Worm (Caenorhabditis elegans) whole organism, late embryonic: Measurements from ENCODE around the gene elo-2.

Experiments
- C08G9.2 ChIP-seq: sonication (generic microtip); optimal IDR thresholded peaks from 2 replicates; lab custom pipeline; 2016; ENCODE audit warnings: mild to moderate bottlenecking, missing genetic modification characterization, moderate library complexity, missing compliant biosample characterization
- F13H6.1 ChIP-seq: sonication (generic microtip); optimal IDR thresholded peaks from 2 replicates; lab custom pipeline; 2016; ENCODE audit warnings: missing genetic modification characterization, missing compliant biosample characterization
- K02D7.2 ChIP-seq: sonication (generic microtip); optimal IDR thresholded peaks from 2 replicates; lab custom pipeline; 2017; ENCODE audit warnings: mild to moderate bottlenecking, missing genetic modification characterization, missing compliant biosample characterization
- K09A11.1 ChIP-seq: sonication (generic microtip); optimal IDR thresholded peaks from 2 replicates; lab custom pipeline; 2017; ENCODE audit warnings: antibody characterized with exemption, mild to moderate bottlenecking, missing genetic modification characterization, missing compliant biosample characterization; ENCODE audit not compliant: insufficient read depth
- ahr-1 ChIP-seq: sonication (generic microtip); optimal IDR thresholded peaks from 2 replicates; lab custom pipeline; 2016; ENCODE audit warnings: missing genetic modification characterization, missing compliant biosample characterization
- ama-1 ChIP-seq: fragments of 150-350 bp; optimal IDR thresholded peaks from 2 replicates; lab custom pipeline; 2014
- ceh-14 ChIP-seq: sonication (generic microtip); optimal IDR thresholded peaks from 2 replicates; lab custom pipeline; 2016; ENCODE audit warnings: missing genotype, missing genetic modification characterization, missing compliant biosample characterization
- ceh-18 ChIP-seq: sonication (generic microtip); optimal IDR thresholded peaks from 2 replicates; lab custom pipeline; 2016; ENCODE audit warnings: missing genetic modification characterization, missing compliant biosample characterization
- ceh-19 ChIP-seq: fragments of 200-800 bp; sonication (Bioruptor generic); optimal IDR thresholded peaks from 2 replicates; lab custom pipeline; 2018; ENCODE audit warnings: mild to moderate bottlenecking, missing genetic modification characterization, missing compliant biosample characterization
- ceh-24 ChIP-seq: sonication (generic microtip); optimal IDR thresholded peaks from 2 replicates; lab custom pipeline; 2016; ENCODE audit warnings: mild to moderate bottlenecking, missing genetic modification characterization, missing compliant biosample characterization
- ceh-31 ChIP-seq: sonication (generic microtip); optimal IDR thresholded peaks from 2 replicates; lab custom pipeline; 2016; ENCODE audit warnings: missing genetic modification characterization, missing compliant biosample characterization
- ceh-34 ChIP-seq: sonication (generic microtip); optimal IDR thresholded peaks from 2 replicates; lab custom pipeline; 2016; ENCODE audit warnings: mild to moderate bottlenecking, missing genetic modification characterization, missing compliant biosample characterization
- ceh-45 ChIP-seq: fragments of 200-800 bp; sonication (Bioruptor generic); IDR thresholded peaks from 2 replicates; pipeline ENCODE4 v1.3.6; 2022; ENCODE audit warnings: missing genetic modification reagents, missing genetic modification characterization, missing compliant biosample characterization
- ceh-48 ChIP-seq: sonication (generic microtip); optimal IDR thresholded peaks from 2 replicates; lab custom pipeline; 2016; ENCODE audit warnings: missing genetic modification characterization, inconsistent platforms, missing compliant biosample characterization
- che-1 ChIP-seq: sonication (generic microtip); optimal IDR thresholded peaks from 2 replicates; lab custom pipeline; 2016; ENCODE audit warnings: mild to moderate bottlenecking, missing genetic modification characterization, missing compliant biosample characterization
- elt-2 ChIP-seq: sonication (generic microtip); optimal IDR thresholded peaks from 2 replicates; lab custom pipeline; 2016; ENCODE audit warnings: missing genetic modification reagents, missing genetic modification characterization, missing compliant biosample characterization
- ets-4 ChIP-seq: sonication (generic microtip); optimal IDR thresholded peaks from 2 replicates; lab custom pipeline; 2016; ENCODE audit warnings: missing genetic modification characterization, missing compliant biosample characterization
- eyg-1 ChIP-seq: sonication (generic microtip); optimal IDR thresholded peaks from 2 replicates; lab custom pipeline; 2016; ENCODE audit warnings: missing genotype, missing genetic modification characterization, missing compliant biosample characterization
- fkh-10 ChIP-seq: fragments of 150-350 bp; optimal IDR thresholded peaks from 2 replicates; lab custom pipeline; 2014; ENCODE audit warnings: missing biosample characterization, missing genetic modification reagents, missing genetic modification characterization
- fkh-6 ChIP-seq: sonication (generic microtip); optimal IDR thresholded peaks from 2 replicates; lab custom pipeline; 2016; ENCODE audit warnings: missing genetic modification characterization, missing compliant biosample characterization
- gmeb-2 ChIP-seq: sonication (generic microtip); optimal IDR thresholded peaks from 2 replicates; lab custom pipeline; 2016; ENCODE audit warnings: missing genetic modification characterization, inconsistent platforms, missing compliant biosample characterization
- hlh-13 ChIP-seq: fragments of 200-800 bp; sonication (Bioruptor generic); optimal IDR thresholded peaks from 2 replicates; lab custom pipeline; 2018; ENCODE audit warnings: mild to moderate bottlenecking, missing genetic modification characterization, missing compliant biosample characterization
- hlh-30 ChIP-seq: sonication (generic microtip); optimal IDR thresholded peaks from 2 replicates; lab custom pipeline; 2017; ENCODE audit warnings: antibody characterized with exemption, missing genetic modification characterization, missing compliant biosample characterization; ENCODE audit not compliant: insufficient read depth
- hlh-8 ChIP-seq: sonication (generic microtip); optimal IDR thresholded peaks from 2 replicates; lab custom pipeline; 2016; ENCODE audit warnings: missing genotype, missing genetic modification characterization, missing compliant biosample characterization
- lim-6 ChIP-seq: sonication (generic microtip); optimal IDR thresholded peaks from 2 replicates; lab custom pipeline; 2016; ENCODE audit warnings: missing genetic modification characterization, missing compliant biosample characterization
- mec-3 ChIP-seq: sonication (generic microtip); optimal IDR thresholded peaks from 2 replicates; lab custom pipeline; 2016; ENCODE audit warnings: borderline replicate concordance, missing genetic modification characterization, missing compliant biosample characterization
- nfya-1 ChIP-seq: sonication (generic microtip); optimal IDR thresholded peaks from 2 replicates; lab custom pipeline; 2017; ENCODE audit warnings: missing genetic modification characterization, mild to moderate bottlenecking, missing compliant biosample characterization, antibody characterized with exemption, moderate library complexity
- nhr-11 ChIP-seq: fragments of 150-350 bp; optimal IDR thresholded peaks from 2 replicates; lab custom pipeline; 2014; ENCODE audit warnings: missing biosample characterization, missing genetic modification characterization
- nhr-232 ChIP-seq: sonication (generic microtip); optimal IDR thresholded peaks from 2 replicates; lab custom pipeline; 2016; ENCODE audit warnings: missing genetic modification characterization, missing compliant biosample characterization
- npax-4 ChIP-seq: sonication (generic microtip); optimal IDR thresholded peaks from 2 replicates; lab custom pipeline; 2016; ENCODE audit warnings: missing genetic modification characterization, missing compliant biosample characterization
- pag-3 ChIP-seq: sonication (generic microtip); optimal IDR thresholded peaks from 2 replicates; lab custom pipeline; 2016; ENCODE audit warnings: missing compliant biosample characterization, missing genetic modification characterization, borderline replicate concordance
- pat-9 ChIP-seq: fragments of 200-800 bp; sonication (Bioruptor generic); optimal IDR thresholded peaks from 2 replicates; lab custom pipeline; 2018; ENCODE audit warnings: mild to moderate bottlenecking, missing genetic modification characterization, moderate library complexity, missing compliant biosample characterization
- pax-1 ChIP-seq: fragments of 150-350 bp; optimal IDR thresholded peaks from 2 replicates; lab custom pipeline; 2014; ENCODE audit warnings: missing biosample characterization, missing genetic modification characterization
- pha-2 ChIP-seq: sonication (generic microtip); optimal IDR thresholded peaks from 2 replicates; lab custom pipeline; 2017; ENCODE audit warnings: mild to moderate bottlenecking, missing genetic modification characterization, missing compliant biosample characterization
- rnt-1 ChIP-seq: sonication (generic microtip); optimal IDR thresholded peaks from 2 replicates; lab custom pipeline; 2016; ENCODE audit warnings: missing genetic modification characterization, missing compliant biosample characterization
- sox-2 ChIP-seq: fragments of 200-800 bp; sonication (Bioruptor generic); IDR thresholded peaks from 2 replicates; pipeline ENCODE4 v1.3.6; 2022; ENCODE audit warnings: missing genetic modification reagents, missing genetic modification characterization, missing compliant biosample characterization
- sox-4 ChIP-seq: sonication (generic microtip); optimal IDR thresholded peaks from 2 replicates; lab custom pipeline; 2017; ENCODE audit warnings: mild to moderate bottlenecking, missing genetic modification characterization, inconsistent platforms, missing compliant biosample characterization
- syd-9 ChIP-seq: sonication (generic microtip); optimal IDR thresholded peaks from 2 replicates; lab custom pipeline; 2016; ENCODE audit warnings: mild to moderate bottlenecking, missing genetic modification characterization, moderate library complexity, missing compliant biosample characterization
- tbx-7 ChIP-seq: sonication (generic microtip); optimal IDR thresholded peaks from 2 replicates; lab custom pipeline; 2016; ENCODE audit warnings: missing genotype, missing genetic modification characterization, missing compliant biosample characterization
- ttx-3 ChIP-seq: sonication (generic microtip); optimal IDR thresholded peaks from 2 replicates; lab custom pipeline; 2016; ENCODE audit warnings: missing genetic modification reagents, missing genetic modification characterization, missing compliant biosample characterization
- unc-3 ChIP-seq, 2 experiments: fragments of 200-800 bp in 1 of 2; sonication (Bioruptor generic) in 1 of 2; sonication (generic microtip) in 1 of 2; conservative IDR thresholded peaks in 1 of 2; optimal IDR thresholded peaks in 1 of 2; 2 replicates each; pipeline versions ENCODE4 v1.3.6 to Lab custom; 2016 to 2022; ENCODE audit warnings: missing compliant biosample characterization in 2 of 2, missing genetic modification characterization in 2 of 2, missing genetic modification reagents in 1 of 2
- unc-42 ChIP-seq: sonication (generic microtip); optimal IDR thresholded peaks from 2 replicates; lab custom pipeline; 2016; ENCODE audit warnings: missing genotype, missing genetic modification characterization, missing compliant biosample characterization
- zip-5 ChIP-seq: sonication (generic microtip); optimal IDR thresholded peaks from 2 replicates; lab custom pipeline; 2016; ENCODE audit warnings: missing genetic modification characterization, missing compliant biosample characterization

elo-2 gene

ce11 chrIV:17448319-17448718 lies 18.9 kb downstream of the elo-2 start:
- no peak for TF ChIP-seq tbx-7 (tag; lab: Kevin White, UChicago)
- no peak for TF ChIP-seq pag-3 (tag; lab: Kevin White, UChicago)
- TF ChIP-seq ceh-19 = no peak
- no peak for TF ChIP-seq ttx-3
- TF ChIP-seq ahr-1 (tag; lab: Kevin White, UChicago) = no peak
- TF ChIP-seq sox-4 (tag; lab: Kevin White, UChicago) = no peak
- TF ChIP-seq hlh-30 (tag; lab: Kevin White, UChicago) = no peak
- TF ChIP-seq gmeb-2 = no peak
- no peak for TF ChIP-seq che-1
- TF ChIP-seq pha-2 (tag; lab: Kevin White, UChicago) = no peak
- TF ChIP-seq nhr-11 = no peak
- no peak for TF ChIP-seq K02D7.2 (tag; lab: Kevin White, UChicago)
- TF ChIP-seq fkh-6 (tag; lab: Kevin White, UChicago) = no peak
- TF ChIP-seq hlh-8 (tag; lab: Kevin White, UChicago) = no peak
- TF ChIP-seq ceh-48 (tag; lab: Kevin White, UChicago) = no peak
- TF ChIP-seq unc-3 (GFP tag; conservative IDR thresholded peaks at IDR 0.05; lab: Robert Waterston, UW) = no peak
- TF ChIP-seq unc-3 (tag; optimal IDR thresholded peaks at IDR 0.05; lab: Kevin White, UChicago) = no peak
- no peak for TF ChIP-seq ets-4 (tag; lab: Kevin White, UChicago)
- TF ChIP-seq zip-5 = no peak
- no peak for TF ChIP-seq sox-2 (GFP tag; lab: Robert Waterston, UW)
- TF ChIP-seq pat-9 (tag; lab: Kevin White, UChicago) = no peak
- TF ChIP-seq, all 69 proteins: peak for 0

- TF ChIP-seq sox-2 (GFP tag; lab: Robert Waterston, UW) (no peak), hlh-13 (GFP tag; lab: Kevin White, UChicago) (no peak), ceh-48 (tag; lab: Kevin White, UChicago) (no peak), ama-1 (lab: Kevin White, UChicago) (no peak), tbx-7 (tag; lab: Kevin White, UChicago) (no peak), pax-1 (no peak), mec-3 (tag; lab: Kevin White, UChicago) (no peak)
Measured at ce11 chrIV:17442503-17442902, 24.7 kb downstream of the elo-2 start, which contains the start of gene F11E6.11. F11E6.11 (plus strand) TSS chrIV:17442827.

DNA sequence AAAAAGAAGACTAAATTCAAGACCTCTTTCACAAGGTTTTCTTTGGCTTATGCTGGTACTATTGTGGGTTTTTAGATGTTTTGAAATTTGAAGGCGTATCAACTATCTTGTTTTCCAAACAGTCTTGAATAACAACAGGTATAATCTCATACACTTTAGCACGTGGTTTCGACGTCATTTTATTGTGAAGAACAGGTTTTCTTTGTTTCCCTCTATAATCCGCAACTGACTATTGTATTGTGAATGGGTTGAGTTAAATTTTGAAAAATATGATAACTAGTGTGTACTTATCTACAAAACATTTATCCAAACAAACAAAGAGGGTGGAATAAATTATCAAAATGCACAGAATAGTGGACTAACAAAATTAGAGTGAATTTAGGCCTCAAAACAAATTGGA lies 25.9 kb downstream of the elo-2 start:
- no peak for TF ChIP-seq rnt-1 (tag; lab: Kevin White, UChicago)

- TF ChIP-seq mec-3 (tag; lab: Kevin White, UChicago) (no peak), F13H6.1 (no peak), fkh-10 (GFP tag; lab: Kevin White, UChicago) (no peak), ets-4 (tag; lab: Kevin White, UChicago) (no peak), nfya-1 (tag; lab: Kevin White, UChicago) (no peak), sox-4 (tag; lab: Kevin White, UChicago) (no peak), tbx-7 (tag; lab: Kevin White, UChicago) (no peak), lim-6 (no peak), ceh-45 (GFP tag; lab: Robert Waterston, UW) (no peak), nhr-11 (no peak), C08G9.2 (tag; lab: Kevin White, UChicago) (no peak), eyg-1 (no peak), K09A11.1 (no peak)
Measured at ce11 chrIV:17440417-17440816, 26.8 kb downstream of the elo-2 start, which contains the start of gene F08A7.1. F08A7.1 (plus strand) TSS chrIV:17440607.

- TF ChIP-seq ceh-34 (tag; lab: Kevin White, UChicago) (no peak), pat-9 (tag; lab: Kevin White, UChicago) (no peak), fkh-10 (GFP tag; lab: Kevin White, UChicago) (no peak), ceh-24 (tag; lab: Kevin White, UChicago) (no peak), syd-9 (tag; lab: Kevin White, UChicago) (no peak), nhr-232 (tag; lab: Kevin White, UChicago) (no peak), ceh-18 (tag; lab: Kevin White, UChicago) (no peak), ceh-14 (tag; lab: Kevin White, UChicago) (no peak), unc-42 (no peak), elt-2 (tag; lab: Kevin White, UChicago) (no peak), ceh-48 (tag; lab: Kevin White, UChicago) (no peak), npax-4 (tag; lab: Kevin White, UChicago) (no peak), ceh-31 (tag; lab: Kevin White, UChicago) (no peak), hlh-13 (GFP tag; lab: Kevin White, UChicago) (no peak), nfya-1 (tag; lab: Kevin White, UChicago) (no peak), K09A11.1 (no peak), ceh-45 (GFP tag; lab: Robert Waterston, UW) (no peak)
Measured at ce11 chrIV:17440001-17440400, 27.2 kb downstream of the elo-2 start, which contains the start of gene C06A12.19. C06A12.19 (minus strand) TSS chrIV:17440101.
